Fruit fly (Drosophila melanogaster) whole organism, embryonic: ENCODE data around the gene CG10165.

ENCODE experiments used
- Abd-B ChIP-seq: fragments of 200-800 bp; sonication (Bioruptor generic); optimal IDR thresholded peaks from 2 replicates; lab custom pipeline; 2018; ENCODE audit warnings: missing biosample characterization, mild to moderate bottlenecking, missing genetic modification characterization, moderate library complexity
- CG11504 ChIP-seq: fragments of 200-800 bp; sonication (Bioruptor generic); optimal IDR thresholded peaks from 3 replicates; lab custom pipeline; 2019; ENCODE audit warnings: missing biosample characterization, mild to moderate bottlenecking, missing genetic modification characterization, moderate library complexity
- CG11723 ChIP-seq: fragments of 200-800 bp; sonication (Bioruptor generic); optimal IDR thresholded peaks from 2 replicates; lab custom pipeline; 2017; ENCODE audit warnings: missing biosample characterization, mild to moderate bottlenecking, missing genetic modification characterization
- CG12659 ChIP-seq: fragments of 200-800 bp; sonication (Bioruptor generic); optimal IDR thresholded peaks from 3 replicates; lab custom pipeline; 2017; ENCODE audit warnings: mild to moderate bottlenecking, missing biosample characterization, missing genetic modification reagents, missing genetic modification characterization
- CG13296 ChIP-seq: fragments of 200-800 bp; sonication (Bioruptor generic); optimal IDR thresholded peaks from 3 replicates; lab custom pipeline; 2018; ENCODE audit warnings: missing biosample characterization, mild to moderate bottlenecking, missing genetic modification characterization
- CG17912 ChIP-seq: fragments of 200-800 bp; sonication (Bioruptor generic); optimal IDR thresholded peaks from 2 replicates; lab custom pipeline; 2018; ENCODE audit warnings: missing biosample characterization, mild to moderate bottlenecking, missing genetic modification characterization
- CG18619 ChIP-seq: fragments of 200-800 bp; sonication (Bioruptor generic); optimal IDR thresholded peaks from 3 replicates; lab custom pipeline; 2017; ENCODE audit warnings: missing biosample characterization, mild to moderate bottlenecking, missing genetic modification characterization
- CG2202 ChIP-seq: fragments of 200-800 bp; sonication (Bioruptor generic); optimal IDR thresholded peaks from 2 replicates; lab custom pipeline; 2018; ENCODE audit warnings: missing biosample characterization, mild to moderate bottlenecking, missing genetic modification characterization
- CG30403 ChIP-seq: fragments of 200-800 bp; sonication (Bioruptor generic); optimal IDR thresholded peaks from 3 replicates; lab custom pipeline; 2016; ENCODE audit warnings: missing biosample characterization, missing genetic modification characterization
- CG43689 ChIP-seq: fragments of 200-800 bp; sonication (Bioruptor generic); IDR thresholded peaks from 2 replicates; pipeline ENCODE4 v1.3.6; 2022; ENCODE audit warnings: missing biosample characterization, missing genetic modification characterization
- CG5180 ChIP-seq: fragments of 200-800 bp; sonication (Bioruptor generic); optimal IDR thresholded peaks from 3 replicates; lab custom pipeline; 2017; ENCODE audit warnings: missing biosample characterization, missing genetic modification characterization, mild to moderate bottlenecking, moderate library complexity, missing genetic modification reagents
- CG6765 ChIP-seq: fragments of 200-800 bp; sonication (Bioruptor generic); optimal IDR thresholded peaks from 3 replicates; lab custom pipeline; 2017; ENCODE audit warnings: missing biosample characterization, mild to moderate bottlenecking, missing genetic modification characterization
- CG6813 ChIP-seq: fragments of 200-800 bp; sonication (Bioruptor generic); optimal IDR thresholded peaks from 2 replicates; lab custom pipeline; 2017; ENCODE audit warnings: missing biosample characterization, missing genetic modification characterization, mild to moderate bottlenecking, moderate library complexity, missing genetic modification reagents
- CG7963 ChIP-seq: fragments of 200-800 bp; sonication (Bioruptor generic); IDR thresholded peaks from 3 replicates; pipeline ENCODE4 v1.3.6; 2022; ENCODE audit warnings: missing biosample characterization, missing genetic modification characterization; ENCODE audit not compliant: partially characterized antibody
- CG8478 ChIP-seq: fragments of >200 bp; optimal IDR thresholded peaks from 2 replicates; lab custom pipeline; 2018
- CG9437 ChIP-seq: fragments of 200-800 bp; sonication (Bioruptor generic); optimal IDR thresholded peaks from 2 replicates; lab custom pipeline; 2018; ENCODE audit warnings: missing biosample characterization, mild to moderate bottlenecking, missing genetic modification characterization
- CG9727 ChIP-seq: fragments of 200-800 bp; sonication (Bioruptor generic); optimal IDR thresholded peaks from 3 replicates; lab custom pipeline; 2017; ENCODE audit warnings: missing biosample characterization, mild to moderate bottlenecking, missing genetic modification characterization
- D19B ChIP-seq: fragments of 200-800 bp; sonication (Bioruptor generic); optimal IDR thresholded peaks from 2 replicates; lab custom pipeline; 2017; ENCODE audit warnings: missing biosample characterization, mild to moderate bottlenecking, missing genetic modification characterization
- Dbx ChIP-seq: fragments of 200-800 bp; sonication (Bioruptor generic); IDR thresholded peaks from 3 replicates; pipeline ENCODE4 v1.3.6; 2022; ENCODE audit warnings: missing biosample characterization, missing genetic modification characterization
- Dip3 ChIP-seq: fragments of 200-800 bp; sonication (Bioruptor generic); optimal IDR thresholded peaks from 3 replicates; lab custom pipeline; 2016; ENCODE audit warnings: missing biosample characterization, missing genetic modification characterization
- Dp ChIP-seq: fragments of 200-800 bp; sonication (Bioruptor generic); optimal IDR thresholded peaks from 2 replicates; lab custom pipeline; 2018; ENCODE audit warnings: missing biosample characterization, mild to moderate bottlenecking, missing genetic modification characterization, moderate library complexity
- Dref ChIP-seq: fragments of 200-800 bp; sonication (Bioruptor generic); IDR thresholded peaks from 2 replicates; pipeline ENCODE4 v1.3.6; 2022; ENCODE audit warnings: missing biosample characterization, missing genetic modification characterization
- ERR ChIP-seq: fragments of 200-800 bp; sonication (Bioruptor generic); optimal IDR thresholded peaks from 2 replicates; lab custom pipeline; 2016; ENCODE audit warnings: missing biosample characterization, missing genetic modification characterization
- Fer1 ChIP-seq: fragments of 200-800 bp; sonication (Bioruptor generic); optimal IDR thresholded peaks from 2 replicates; lab custom pipeline; 2017; ENCODE audit warnings: missing biosample characterization, mild to moderate bottlenecking, missing genetic modification characterization
- Fer3 ChIP-seq: fragments of 200-800 bp; sonication (Bioruptor generic); optimal IDR thresholded peaks from 2 replicates; lab custom pipeline; 2018; ENCODE audit warnings: missing biosample characterization, mild to moderate bottlenecking, missing genetic modification characterization, moderate library complexity
- Gsc ChIP-seq: fragments of 200-800 bp; sonication (Bioruptor generic); IDR thresholded peaks from 2 replicates; pipeline ENCODE4 v1.3.6; 2022; ENCODE audit warnings: missing biosample characterization, missing genetic modification characterization
- Hr3 ChIP-seq: fragments of 200-800 bp; sonication (Bioruptor generic); optimal IDR thresholded peaks from 3 replicates; lab custom pipeline; 2016; ENCODE audit warnings: missing biosample characterization, missing genetic modification characterization
- MESR4 ChIP-seq: fragments of 200-800 bp; sonication (Bioruptor generic); optimal IDR thresholded peaks from 2 replicates; lab custom pipeline; 2018; ENCODE audit warnings: missing biosample characterization, mild to moderate bottlenecking, missing genetic modification characterization, moderate library complexity
- Med ChIP-seq: fragments of 200-800 bp; sonication (Bioruptor generic); peaks from one replicate; lab custom pipeline; 2016; ENCODE audit warnings: missing biosample characterization, missing genetic modification characterization, mild to moderate bottlenecking, inconsistent platforms, moderate library complexity
- NK7.1 ChIP-seq: fragments of 200-800 bp; sonication (Bioruptor generic); optimal IDR thresholded peaks from 3 replicates; lab custom pipeline; 2016; ENCODE audit warnings: missing biosample characterization, missing genetic modification characterization
- Optix ChIP-seq: fragments of 200-800 bp; sonication (Bioruptor generic); IDR thresholded peaks from 3 replicates; pipeline ENCODE4 v1.3.6; 2022; ENCODE audit warnings: missing biosample characterization, missing genetic modification characterization
- Sry-δ ChIP-seq: fragments of 200-800 bp; sonication (Bioruptor generic); optimal IDR thresholded peaks from 2 replicates; lab custom pipeline; 2016; ENCODE audit warnings: missing biosample characterization, missing genetic modification characterization
- ato ChIP-seq: fragments of 200-800 bp; sonication (Bioruptor generic); IDR thresholded peaks from 2 replicates; pipeline ENCODE4 v1.3.6; 2022; ENCODE audit warnings: missing biosample characterization, missing genetic modification characterization; ENCODE audit not compliant: partially characterized antibody
- az2 ChIP-seq: fragments of 200-800 bp; sonication (Bioruptor generic); optimal IDR thresholded peaks from 3 replicates; lab custom pipeline; 2016; ENCODE audit warnings: missing biosample characterization, missing genetic modification characterization
- cato ChIP-seq: fragments of 200-800 bp; sonication (Bioruptor generic); optimal IDR thresholded peaks from 2 replicates; lab custom pipeline; 2016; ENCODE audit warnings: missing biosample characterization, missing genetic modification characterization, borderline replicate concordance
- chn ChIP-seq: fragments of 200-800 bp; sonication (Bioruptor generic); optimal IDR thresholded peaks from 2 replicates; lab custom pipeline; 2016; ENCODE audit warnings: missing biosample characterization, missing genetic modification characterization
- grn ChIP-seq: fragments of 200-800 bp; sonication (Bioruptor generic); optimal IDR thresholded peaks from 3 replicates; lab custom pipeline; 2017; ENCODE audit warnings: missing biosample characterization, missing genetic modification characterization
- insv ChIP-seq, 2 experiments: fragments of 200-800 bp; sonication (Bioruptor generic); optimal IDR thresholded peaks; 3 replicates each; lab custom pipeline; 2016 to 2018; ENCODE audit warnings: missing biosample characterization in 2 of 2, missing genetic modification characterization in 2 of 2
- jigr1 ChIP-seq: fragments of 200-800 bp; sonication (Bioruptor generic); IDR thresholded peaks from 3 replicates; pipeline ENCODE4 v1.3.6; 2022; ENCODE audit warnings: missing biosample characterization, missing genetic modification characterization
- jing ChIP-seq: fragments of 200-800 bp; sonication (Bioruptor generic); optimal IDR thresholded peaks from 2 replicates; lab custom pipeline; 2018; ENCODE audit warnings: missing biosample characterization, mild to moderate bottlenecking, missing genetic modification characterization
- lbe ChIP-seq: fragments of 200-800 bp; sonication (Bioruptor generic); optimal IDR thresholded peaks from 2 replicates; lab custom pipeline; 2016; ENCODE audit warnings: missing biosample characterization, mild to moderate bottlenecking, missing genetic modification characterization
- mam ChIP-seq: fragments of 200-800 bp; sonication (Bioruptor generic); optimal IDR thresholded peaks from 3 replicates; lab custom pipeline; 2016; ENCODE audit warnings: missing biosample characterization, missing genetic modification characterization
- oc ChIP-seq: fragments of 200-800 bp; sonication (Bioruptor generic); optimal IDR thresholded peaks from 2 replicates; lab custom pipeline; 2018; ENCODE audit warnings: missing biosample characterization, mild to moderate bottlenecking, missing genetic modification characterization, moderate library complexity
- ro ChIP-seq: fragments of 200-800 bp; sonication (Bioruptor generic); IDR thresholded peaks from 2 replicates; pipeline ENCODE4 v1.3.6; 2022; ENCODE audit warnings: missing biosample characterization, missing genetic modification characterization
- row ChIP-seq: fragments of 200-800 bp; sonication (Bioruptor generic); IDR thresholded peaks from 3 replicates; pipeline ENCODE4 v1.3.6; 2022; ENCODE audit warnings: missing biosample characterization, missing genetic modification characterization
- sens ChIP-seq: fragments of 200-800 bp; sonication (Bioruptor generic); peaks from one replicate; lab custom pipeline; 2016; ENCODE audit warnings: missing biosample characterization, missing genetic modification characterization
- slp2 ChIP-seq: fragments of 200-800 bp; sonication (Bioruptor generic); optimal IDR thresholded peaks from 2 replicates; lab custom pipeline; 2016; ENCODE audit warnings: missing biosample characterization, missing genetic modification characterization
- sna ChIP-seq: fragments of 200-800 bp; sonication (Bioruptor generic); IDR thresholded peaks from 2 replicates; pipeline ENCODE4 v1.3.6; 2022; ENCODE audit warnings: missing biosample characterization, missing genetic modification characterization; ENCODE audit not compliant: partially characterized antibody
- sob ChIP-seq: fragments of 200-800 bp; sonication (Bioruptor generic); IDR thresholded peaks from 2 replicates; pipeline ENCODE4 v1.3.6; 2022; ENCODE audit warnings: missing biosample characterization, missing genetic modification characterization
- tgo ChIP-seq: fragments of 200-800 bp; sonication (Bioruptor generic); IDR thresholded peaks from 3 replicates; pipeline ENCODE4 v1.3.6; 2022; ENCODE audit warnings: missing biosample characterization, missing genetic modification characterization
- zen2 ChIP-seq: fragments of 200-800 bp; sonication (Bioruptor generic); IDR thresholded peaks from 3 replicates; pipeline ENCODE4 v1.3.6; 2022; ENCODE audit warnings: missing biosample characterization, missing genetic modification characterization; ENCODE audit not compliant: partially characterized antibody

Gene CG10165

dm6 chr2L:19489997-19490461 is 40.1 kb downstream of the CG10165 start, which contains the start of the genes CG10194 and CG18094 (continued):
- TF ChIP-seq row (GFP tag; lab: Robert Waterston, UW) (peak; percentile 92), CG6765 (no peak), Dp (GFP tag; lab: Kevin White, UChicago) (peak; percentile 44), CG11504 (tag; lab: Kevin White, UChicago) (no peak), slp2 (no peak), CG8478 (lab: Kevin White, UChicago) (no peak), Hr3 (peak; percentile 57), jigr1 (GFP tag; lab: Robert Waterston, UW) (no peak), tgo (no peak), NK7.1 (GFP tag; lab: Kevin White, UChicago) (no peak), sna (GFP tag; lab: Robert Waterston, UW) (peak; percentile 70), CG9437 (GFP tag; lab: Kevin White, UChicago) (peak; percentile 28), chn (GFP tag; lab: Kevin White, UChicago) (peak; percentile 10), CG5180 (GFP tag; lab: Kevin White, UChicago) (no peak), Fer1 (GFP tag; lab: Kevin White, UChicago) (peak; percentile 66), oc (tag; lab: Kevin White, UChicago) (peak; percentile 13), Fer3 (tag; lab: Kevin White, UChicago) (peak; percentile 47), az2 (peak; percentile 56), jing (GFP tag; lab: Kevin White, UChicago) (no peak), sob (no peak), D19B (peak; percentile 99), CG18619 (no peak), Dip3 (GFP tag; lab: Kevin White, UChicago) (peak; percentile 10), CG43689 (GFP tag; lab: Robert Waterston, UW) (no peak), Dbx (GFP tag; lab: Robert Waterston, UW) (0 out of 3 replicates have a peak, but pooled peaks have one; percentile 35), MESR4 (peak; percentile 35), Med (GFP tag; lab: Kevin White, UChicago) (peak; percentile 71), insv (GFP tag; optimal IDR thresholded peaks at IDR 0.05; lab: Kevin White, UChicago) (no peak), ERR (GFP tag; lab: Kevin White, UChicago) (no peak), grn (no peak), CG7963 (GFP tag; lab: Robert Waterston, UW) (no peak), CG11723 (GFP tag; lab: Kevin White, UChicago) (no peak), CG17912 (GFP tag; lab: Kevin White, UChicago) (no peak), zen2 (GFP tag; lab: Robert Waterston, UW) (peak; percentile 72), mam (GFP tag; lab: Kevin White, UChicago) (peak; percentile 19), Dref (GFP tag; lab: Robert Waterston, UW) (peak; percentile 74), ato (GFP tag; lab: Robert Waterston, UW) (no peak), CG2202 (tag; lab: Kevin White, UChicago) (peak; percentile 3), sens (GFP tag; lab: Kevin White, UChicago) (peak; percentile 27), CG9727 (GFP tag; lab: Kevin White, UChicago) (peak; percentile 38), ro (no peak), Sry-δ (GFP tag; lab: Kevin White, UChicago) (peak; percentile 62), Abd-B (peak; percentile 18), cato (GFP tag; lab: Kevin White, UChicago) (no peak), CG12659 (GFP tag; lab: Kevin White, UChicago) (peak; percentile 35), CG13296 (GFP tag; lab: Kevin White, UChicago) (peak; percentile 22), Gsc (GFP tag; lab: Robert Waterston, UW) (no peak), CG6813 (GFP tag; lab: Kevin White, UChicago) (no peak), Optix (GFP tag; lab: Robert Waterston, UW) (no peak), lbe (no peak), CG30403 (GFP tag; lab: Kevin White, UChicago) (peak; percentile 53)
